Worm (Caenorhabditis elegans): ENCODE measurements around the gene sucl-1.
A peak's percentile ranks its signal among the peaks of the same experiment; 100 is the strongest.

ce11 chrX:14731828-14732331 is 21.9 kb upstream of the sucl-1 start, which contains the start of gene F33C8.4:
- TF ChIP-seq snpc-4 (tag; optimal IDR thresholded peaks at IDR 0.05) (no peak), bed-3 (GFP tag; optimal IDR thresholded peaks at IDR 0.05) (no peak), elt-3 (tag; optimal IDR thresholded peaks at IDR 0.05) (no peak), nhr-76 (tag; optimal IDR thresholded peaks at IDR 0.05) (no peak), mab-5 (tag; optimal IDR thresholded peaks at IDR 0.05) (no peak), nhr-237 (tag; optimal IDR thresholded peaks at IDR 0.05) (no peak), lin-13 (tag; optimal IDR thresholded peaks at IDR 0.05) (no peak), unc-39 (tag; optimal IDR thresholded peaks at IDR 0.05) (no peak), unc-62 (GFP tag; optimal IDR thresholded peaks at IDR 0.05) (peak; percentile 53), lin-32 (GFP tag; optimal IDR thresholded peaks at IDR 0.05) (no peak), blmp-1 (tag; optimal IDR thresholded peaks at IDR 0.05) (no peak)
